Worm (Caenorhabditis elegans) whole organism, late embryonic: ENCODE results near the gene ZK177.12.
"Not testable (repeated sequence)": the region's sequence is repeated elsewhere in the genome, so short reads cannot be mapped to it uniquely, and the experiment has no call there.

Source experiments
- ceh-45 ChIP-seq: fragments of 200-800 bp; sonication (Bioruptor generic); IDR thresholded peaks from 2 replicates; pipeline ENCODE4 v1.3.6; 2022; ENCODE audit warnings: missing genetic modification reagents, missing genetic modification characterization, missing compliant biosample characterization
- dmd-4 ChIP-seq: sonication (generic microtip); optimal IDR thresholded peaks from 2 replicates; lab custom pipeline; 2016; ENCODE audit warnings: borderline replicate concordance, missing genetic modification characterization, missing compliant biosample characterization
- ets-4 ChIP-seq: sonication (generic microtip); optimal IDR thresholded peaks from 2 replicates; lab custom pipeline; 2016; ENCODE audit warnings: missing genetic modification characterization, missing compliant biosample characterization
- hlh-30 ChIP-seq: sonication (generic microtip); optimal IDR thresholded peaks from 2 replicates; lab custom pipeline; 2017; ENCODE audit warnings: antibody characterized with exemption, missing genetic modification characterization, missing compliant biosample characterization; ENCODE audit not compliant: insufficient read depth
- nhr-11 ChIP-seq: fragments of 150-350 bp; optimal IDR thresholded peaks from 2 replicates; lab custom pipeline; 2014; ENCODE audit warnings: missing biosample characterization, missing genetic modification characterization

ce11 chrII:5540113-5540512 lies 18.6 kb downstream of the ZK177.12 start, which contains the start of gene hlh-27:
- TF ChIP-seq dmd-4 (tag; lab: Kevin White, UChicago); hlh-30; nhr-11; ceh-45 (GFP tag; lab: Robert Waterston, UW); ets-4 (tag; lab: Kevin White, UChicago): not testable (repeated sequence)
